Worm (Caenorhabditis elegans) whole organism, late embryonic: ENCODE results near the gene wht-5.

Source experiments
- C08G9.2 ChIP-seq: sonication (generic microtip); optimal IDR thresholded peaks from 2 replicates; lab custom pipeline; 2016; ENCODE audit warnings: mild to moderate bottlenecking, missing genetic modification characterization, moderate library complexity, missing compliant biosample characterization
- C38D4.7 ChIP-seq: fragments of 200-800 bp; sonication (Bioruptor generic); optimal IDR thresholded peaks from 2 replicates; lab custom pipeline; 2018; ENCODE audit warnings: mild to moderate bottlenecking, missing genetic modification characterization, moderate library complexity, missing compliant biosample characterization
- F13H6.1 ChIP-seq: sonication (generic microtip); optimal IDR thresholded peaks from 2 replicates; lab custom pipeline; 2016; ENCODE audit warnings: missing genetic modification characterization, missing compliant biosample characterization
- K02D7.2 ChIP-seq: sonication (generic microtip); optimal IDR thresholded peaks from 2 replicates; lab custom pipeline; 2017; ENCODE audit warnings: mild to moderate bottlenecking, missing genetic modification characterization, missing compliant biosample characterization
- Y22D7AL.16 ChIP-seq: sonication (generic microtip); optimal IDR thresholded peaks from 2 replicates; lab custom pipeline; 2016; ENCODE audit warnings: missing genetic modification characterization, missing compliant biosample characterization
- ahr-1 ChIP-seq: sonication (generic microtip); optimal IDR thresholded peaks from 2 replicates; lab custom pipeline; 2016; ENCODE audit warnings: missing genetic modification characterization, missing compliant biosample characterization
- ceh-18 ChIP-seq: sonication (generic microtip); optimal IDR thresholded peaks from 2 replicates; lab custom pipeline; 2016; ENCODE audit warnings: missing genetic modification characterization, missing compliant biosample characterization
- ceh-22 ChIP-seq: sonication (generic microtip); optimal IDR thresholded peaks from 2 replicates; lab custom pipeline; 2017; ENCODE audit warnings: missing biosample characterization, missing genetic modification characterization
- ceh-24 ChIP-seq: sonication (generic microtip); optimal IDR thresholded peaks from 2 replicates; lab custom pipeline; 2016; ENCODE audit warnings: mild to moderate bottlenecking, missing genetic modification characterization, missing compliant biosample characterization
- ceh-30 ChIP-seq: fragments of 150-350 bp; optimal IDR thresholded peaks from 2 replicates; lab custom pipeline; 2014; ENCODE audit warnings: missing biosample characterization, missing genetic modification characterization
- ceh-31 ChIP-seq: sonication (generic microtip); optimal IDR thresholded peaks from 2 replicates; lab custom pipeline; 2016; ENCODE audit warnings: missing genetic modification characterization, missing compliant biosample characterization
- ceh-34 ChIP-seq: sonication (generic microtip); optimal IDR thresholded peaks from 2 replicates; lab custom pipeline; 2016; ENCODE audit warnings: mild to moderate bottlenecking, missing genetic modification characterization, missing compliant biosample characterization
- ceh-48 ChIP-seq: sonication (generic microtip); optimal IDR thresholded peaks from 2 replicates; lab custom pipeline; 2016; ENCODE audit warnings: missing genetic modification characterization, inconsistent platforms, missing compliant biosample characterization
- ceh-6 ChIP-seq: fragments of 200-800 bp; sonication (Bioruptor generic); optimal IDR thresholded peaks from 2 replicates; lab custom pipeline; 2018; ENCODE audit warnings: mild to moderate bottlenecking, missing genetic modification characterization, missing compliant biosample characterization
- che-1 ChIP-seq: sonication (generic microtip); optimal IDR thresholded peaks from 2 replicates; lab custom pipeline; 2016; ENCODE audit warnings: mild to moderate bottlenecking, missing genetic modification characterization, missing compliant biosample characterization
- dmd-4 ChIP-seq: sonication (generic microtip); optimal IDR thresholded peaks from 2 replicates; lab custom pipeline; 2016; ENCODE audit warnings: borderline replicate concordance, missing genetic modification characterization, missing compliant biosample characterization
- dve-1 ChIP-seq: sonication (generic microtip); optimal IDR thresholded peaks from 2 replicates; lab custom pipeline; 2017; ENCODE audit warnings: antibody characterized with exemption, mild to moderate bottlenecking, missing genetic modification characterization, missing compliant biosample characterization
- fax-1 ChIP-seq: sonication (generic microtip); optimal IDR thresholded peaks from 2 replicates; lab custom pipeline; 2016; ENCODE audit warnings: missing genotype, missing genetic modification characterization, missing compliant biosample characterization
- hlh-6 ChIP-seq: sonication (generic microtip); optimal IDR thresholded peaks from 2 replicates; lab custom pipeline; 2016; ENCODE audit warnings: missing genotype, missing genetic modification characterization, missing compliant biosample characterization
- lim-6 ChIP-seq: sonication (generic microtip); optimal IDR thresholded peaks from 2 replicates; lab custom pipeline; 2016; ENCODE audit warnings: missing genetic modification characterization, missing compliant biosample characterization
- nfya-1 ChIP-seq: sonication (generic microtip); optimal IDR thresholded peaks from 2 replicates; lab custom pipeline; 2017; ENCODE audit warnings: missing genetic modification characterization, mild to moderate bottlenecking, missing compliant biosample characterization, antibody characterized with exemption, moderate library complexity
- nhr-232 ChIP-seq: sonication (generic microtip); optimal IDR thresholded peaks from 2 replicates; lab custom pipeline; 2016; ENCODE audit warnings: missing genetic modification characterization, missing compliant biosample characterization
- npax-4 ChIP-seq: sonication (generic microtip); optimal IDR thresholded peaks from 2 replicates; lab custom pipeline; 2016; ENCODE audit warnings: missing genetic modification characterization, missing compliant biosample characterization
- odd-2 ChIP-seq: sonication (generic microtip); optimal IDR thresholded peaks from 2 replicates; lab custom pipeline; 2017; ENCODE audit warnings: antibody characterized with exemption, mild to moderate bottlenecking, missing genetic modification characterization, missing compliant biosample characterization
- pag-3 ChIP-seq: sonication (generic microtip); optimal IDR thresholded peaks from 2 replicates; lab custom pipeline; 2016; ENCODE audit warnings: missing compliant biosample characterization, missing genetic modification characterization, borderline replicate concordance
- pat-9 ChIP-seq: fragments of 200-800 bp; sonication (Bioruptor generic); optimal IDR thresholded peaks from 2 replicates; lab custom pipeline; 2018; ENCODE audit warnings: mild to moderate bottlenecking, missing genetic modification characterization, moderate library complexity, missing compliant biosample characterization
- ref-2 ChIP-seq: sonication (generic microtip); optimal IDR thresholded peaks from 2 replicates; lab custom pipeline; 2016; ENCODE audit warnings: missing genetic modification characterization, missing compliant biosample characterization
- rnt-1 ChIP-seq: sonication (generic microtip); optimal IDR thresholded peaks from 2 replicates; lab custom pipeline; 2016; ENCODE audit warnings: missing genetic modification characterization, missing compliant biosample characterization
- sox-2 ChIP-seq: fragments of 200-800 bp; sonication (Bioruptor generic); IDR thresholded peaks from 2 replicates; pipeline ENCODE4 v1.3.6; 2022; ENCODE audit warnings: missing genetic modification reagents, missing genetic modification characterization, missing compliant biosample characterization
- sox-4 ChIP-seq: sonication (generic microtip); optimal IDR thresholded peaks from 2 replicates; lab custom pipeline; 2017; ENCODE audit warnings: mild to moderate bottlenecking, missing genetic modification characterization, inconsistent platforms, missing compliant biosample characterization
- syd-9 ChIP-seq: sonication (generic microtip); optimal IDR thresholded peaks from 2 replicates; lab custom pipeline; 2016; ENCODE audit warnings: mild to moderate bottlenecking, missing genetic modification characterization, moderate library complexity, missing compliant biosample characterization
- tbx-2 ChIP-seq: sonication (generic microtip); optimal IDR thresholded peaks from 2 replicates; lab custom pipeline; 2016; ENCODE audit warnings: missing genetic modification characterization, missing compliant biosample characterization
- ttx-3 ChIP-seq: sonication (generic microtip); optimal IDR thresholded peaks from 2 replicates; lab custom pipeline; 2016; ENCODE audit warnings: missing genetic modification reagents, missing genetic modification characterization, missing compliant biosample characterization
- unc-55 ChIP-seq: sonication (generic microtip); optimal IDR thresholded peaks from 2 replicates; lab custom pipeline; 2017; ENCODE audit warnings: missing biosample characterization, missing genetic modification reagents, missing genetic modification characterization
- zip-5 ChIP-seq: sonication (generic microtip); optimal IDR thresholded peaks from 2 replicates; lab custom pipeline; 2016; ENCODE audit warnings: missing genetic modification characterization, missing compliant biosample characterization
- ztf-16 ChIP-seq: sonication (generic microtip); optimal IDR thresholded peaks from 2 replicates; lab custom pipeline; 2017; ENCODE audit warnings: missing genetic modification characterization, missing compliant biosample characterization

wht-5 gene

DNA sequence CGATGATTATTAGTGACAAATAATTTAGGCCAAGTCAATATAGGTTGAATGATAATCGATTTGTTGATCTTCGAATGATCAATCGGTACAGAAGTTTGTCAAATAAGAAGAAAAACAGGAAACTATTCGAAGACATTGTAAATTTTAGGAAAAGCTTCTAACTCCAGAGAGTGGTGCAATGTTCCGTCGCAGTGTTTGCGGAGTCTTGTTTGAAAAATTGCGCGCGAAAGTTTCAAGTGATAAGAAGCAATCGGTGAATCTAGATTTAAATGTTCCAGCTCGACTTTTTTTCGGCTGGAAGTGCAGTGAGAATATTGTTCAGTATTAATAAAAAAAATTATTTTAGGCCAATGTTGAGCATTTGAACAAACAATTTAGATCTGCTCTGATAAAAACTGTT lies 2.7 kb upstream of the wht-5 start:
- no peak for TF ChIP-seq F13H6.1 (tag; lab: Kevin White, UChicago)
- TF ChIP-seq sox-2 (GFP tag; lab: Robert Waterston, UW): no peak
- no peak for TF ChIP-seq npax-4
- TF ChIP-seq pag-3 (tag; lab: Kevin White, UChicago): no peak
- no peak for TF ChIP-seq dve-1 (tag; lab: Kevin White, UChicago)
- no peak for TF ChIP-seq C38D4.7 (GFP tag; lab: Kevin White, UChicago)
- TF ChIP-seq pat-9 (tag; lab: Kevin White, UChicago): no peak
- TF ChIP-seq lim-6 (tag; lab: Kevin White, UChicago): no peak
- TF ChIP-seq sox-4 (tag; lab: Kevin White, UChicago): no peak
- no peak for TF ChIP-seq C08G9.2 (tag; lab: Kevin White, UChicago)
- no peak for TF ChIP-seq ttx-3
- TF ChIP-seq ceh-31 (tag; lab: Kevin White, UChicago): no peak

DNA sequence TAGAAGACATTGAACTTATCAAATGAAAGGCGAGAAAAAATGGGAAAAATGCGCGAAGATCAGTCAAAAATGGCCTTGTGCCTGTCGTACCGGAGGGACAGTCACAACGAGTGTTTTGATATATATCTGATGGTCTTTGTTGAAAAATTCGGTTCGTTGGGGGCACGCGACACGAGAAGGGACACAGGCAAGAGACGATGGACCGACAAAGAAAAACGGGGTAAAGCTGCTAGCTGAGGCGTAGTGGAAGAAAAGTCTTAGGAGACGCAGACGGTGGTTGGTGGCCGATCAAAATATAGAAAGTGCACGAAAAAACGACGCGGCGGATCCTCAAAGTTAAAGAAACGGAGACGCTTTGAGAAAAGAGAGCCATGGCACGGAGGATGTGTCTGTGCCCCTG lies 2.1 kb upstream of the wht-5 start:
- TF ChIP-seq ceh-18 (tag; lab: Kevin White, UChicago) (peak; percentile 36), rnt-1 (tag; lab: Kevin White, UChicago) (peak; percentile 30), C08G9.2 (tag; lab: Kevin White, UChicago) (no peak), nhr-232 (tag; lab: Kevin White, UChicago) (no peak), nfya-1 (tag; lab: Kevin White, UChicago) (peak; percentile 30), tbx-2 (tag; lab: Kevin White, UChicago) (peak; percentile 21)

ce11 chrIV:12335798-12336197 lies 1.6 kb upstream of the wht-5 start, which contains the start of gene F19B6.1:
F19B6.1 (minus strand) TSS chrIV:12336075.
- TF ChIP-seq unc-55 (GFP tag; lab: Kevin White, UChicago) (no peak), ceh-31 (tag; lab: Kevin White, UChicago) (no peak), syd-9 (no peak), ref-2 (no peak), ceh-18 (tag; lab: Kevin White, UChicago) (no peak), ttx-3 (no peak), lim-6 (tag; lab: Kevin White, UChicago) (no peak), ceh-34 (no peak), che-1 (tag; lab: Kevin White, UChicago) (no peak), fax-1 (tag; lab: Kevin White, UChicago) (no peak), dmd-4 (tag; lab: Kevin White, UChicago) (no peak), ceh-22 (tag; lab: Kevin White, UChicago) (no peak), odd-2 (tag; lab: Kevin White, UChicago) (no peak), ceh-24 (no peak)

DNA sequence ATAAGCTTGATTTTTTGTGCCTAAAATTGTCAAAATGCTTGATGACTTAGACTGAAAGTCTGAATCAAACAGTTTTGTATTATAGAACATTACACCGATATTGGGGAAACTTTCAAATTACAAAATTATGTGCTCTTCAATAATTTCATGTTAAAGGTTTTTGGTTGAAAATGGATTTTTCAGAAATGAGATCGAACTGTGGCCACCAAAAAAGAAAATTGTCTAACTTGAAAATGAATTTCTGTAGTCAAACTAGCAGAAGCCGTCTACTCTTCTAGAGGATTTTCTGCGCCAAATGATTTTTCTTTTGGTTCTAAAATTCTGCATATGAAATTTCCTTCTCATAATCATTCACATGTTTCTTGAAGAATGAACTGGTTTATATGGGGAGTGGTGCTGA lies 3.5 kb downstream of the wht-5 start:
- TF ChIP-seq F13H6.1 (tag; lab: Kevin White, UChicago): no peak
- no peak for TF ChIP-seq K02D7.2 (tag; lab: Kevin White, UChicago)
- no peak for TF ChIP-seq ceh-30 (tag; lab: Kevin White, UChicago)
- TF ChIP-seq ceh-48 (tag; lab: Kevin White, UChicago): no peak
- no peak for TF ChIP-seq C38D4.7 (GFP tag; lab: Kevin White, UChicago)
- no peak for TF ChIP-seq ceh-6
- TF ChIP-seq ahr-1 (tag; lab: Kevin White, UChicago): no peak
- TF ChIP-seq zip-5: no peak

DNA sequence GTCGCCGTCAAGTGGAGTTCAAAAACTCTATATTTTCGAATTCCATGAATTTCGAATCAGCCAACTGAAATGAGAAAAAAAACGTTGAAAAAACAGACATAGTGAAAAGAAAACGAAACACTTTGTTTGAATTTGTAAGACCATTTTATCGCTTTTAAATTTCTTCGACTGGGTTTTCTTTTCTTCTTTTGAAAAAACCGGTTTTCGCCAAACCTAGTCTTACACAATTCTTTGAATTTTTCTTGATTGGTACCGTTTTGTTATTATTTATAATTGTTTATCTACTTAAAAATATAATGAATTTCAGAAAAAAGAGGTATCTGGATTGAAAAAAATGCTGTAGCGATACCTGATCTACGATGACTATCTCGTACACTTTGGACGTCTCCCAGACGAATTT lies 12.3 kb downstream of the wht-5 start, which contains the start of gene best-22:
Gene best-22 (plus strand): TSS at position 301 of the 400 bp plus-strand sequence.
- TF ChIP-seq syd-9: no peak
- no peak for TF ChIP-seq ztf-16 (tag; lab: Kevin White, UChicago)
- no peak for TF ChIP-seq hlh-6 (tag; lab: Kevin White, UChicago)
- no peak for TF ChIP-seq Y22D7AL.16 (tag; lab: Kevin White, UChicago)
- no peak for TF ChIP-seq unc-55 (GFP tag; lab: Kevin White, UChicago)
- TF ChIP-seq, all 69 proteins: peak for 0
